Worm (Caenorhabditis elegans) whole organism, L4 larva: ENCODE results near the gene F45F2.9.
A peak's percentile ranks its signal among the peaks of the same experiment; 100 is the strongest.

Experiments used
- D1046.2 ChIP-seq: fragments of 200-800 bp; sonication (Bioruptor generic); IDR thresholded peaks from 2 replicates; pipeline ENCODE4 v1.3.6; 2022; ENCODE audit warnings: missing genetic modification characterization, missing compliant biosample characterization
- F10B5.3 ChIP-seq: sonication (generic microtip); optimal IDR thresholded peaks from 2 replicates; lab custom pipeline; 2016; ENCODE audit warnings: mild to moderate bottlenecking, missing genetic modification characterization, missing compliant biosample characterization
- F26F4.8 ChIP-seq: fragments of 200-800 bp; sonication (Bioruptor generic); conservative IDR thresholded peaks from 2 replicates; pipeline ENCODE4 v1.3.6; 2022; ENCODE audit warnings: missing genetic modification characterization, missing compliant biosample characterization
- F37D6.2 ChIP-seq: sonication (generic microtip); optimal IDR thresholded peaks from 2 replicates; lab custom pipeline; 2016; ENCODE audit warnings: mild to moderate bottlenecking, missing genetic modification characterization, missing compliant biosample characterization
- R02D3.7 ChIP-seq: fragments of 150-350 bp; sonication (generic microtip); optimal IDR thresholded peaks from 3 replicates; lab custom pipeline; 2014; ENCODE audit warnings: missing biosample characterization, missing genetic modification characterization
- T26A8.4 ChIP-seq: fragments of 200-800 bp; sonication (Bioruptor generic); IDR thresholded peaks from 2 replicates; pipeline ENCODE4 v1.3.6; 2022; ENCODE audit warnings: missing genetic modification characterization, missing compliant biosample characterization
- Y5F2A.4 ChIP-seq: fragments of 200-800 bp; sonication (Bioruptor generic); optimal IDR thresholded peaks from 2 replicates; lab custom pipeline; 2018; ENCODE audit warnings: mild to moderate bottlenecking, missing genetic modification characterization, missing compliant biosample characterization
- arid-1 ChIP-seq: fragments of 200-800 bp; sonication (Bioruptor generic); conservative IDR thresholded peaks from 2 replicates; pipeline ENCODE4 v1.3.6; 2022; ENCODE audit warnings: missing genetic modification reagents, missing genetic modification characterization, missing compliant biosample characterization
- ceh-20 ChIP-seq: fragments of 200-800 bp; sonication (Bioruptor generic); IDR thresholded peaks from 2 replicates; pipeline ENCODE4 v1.3.6; 2022; ENCODE audit warnings: missing genetic modification reagents, missing genetic modification characterization, missing compliant biosample characterization
- ceh-28 ChIP-seq: fragments of 150-350 bp; optimal IDR thresholded peaks from 2 replicates; lab custom pipeline; 2014; ENCODE audit warnings: missing biosample characterization, missing genetic modification reagents, missing genetic modification characterization
- ces-1 ChIP-seq: fragments of 150-350 bp; sonication (generic microtip); optimal IDR thresholded peaks from 4 replicates; lab custom pipeline; 2014; ENCODE audit warnings: missing biosample characterization, missing genetic modification reagents, missing genetic modification characterization
- daf-19 ChIP-seq: fragments of 200-800 bp; sonication (Bioruptor generic); conservative IDR thresholded peaks from 2 replicates; pipeline ENCODE4 v1.3.6; 2022; ENCODE audit warnings: missing genetic modification characterization, missing compliant biosample characterization
- dmd-6 ChIP-seq: fragments of 200-800 bp; sonication (Bioruptor generic); IDR thresholded peaks from 2 replicates; pipeline ENCODE4 v1.3.6; 2022; ENCODE audit warnings: missing genetic modification reagents, missing genetic modification characterization, missing compliant biosample characterization
- dmd-8 ChIP-seq: fragments of 200-800 bp; sonication (Bioruptor generic); IDR thresholded peaks from 2 replicates; pipeline ENCODE4 v1.3.6; 2022; ENCODE audit warnings: missing genetic modification characterization, missing compliant biosample characterization
- dve-1 ChIP-seq: sonication (generic microtip); optimal IDR thresholded peaks from 2 replicates; lab custom pipeline; 2017; ENCODE audit warnings: antibody characterized with exemption, mild to moderate bottlenecking, missing genetic modification characterization, missing compliant biosample characterization; ENCODE audit not compliant: insufficient read depth
- egl-43 ChIP-seq: fragments of 200-800 bp; sonication (Bioruptor generic); IDR thresholded peaks from 2 replicates; pipeline ENCODE4 v1.3.6; 2022; ENCODE audit warnings: missing genetic modification reagents, missing genetic modification characterization, missing compliant biosample characterization
- hmg-1.1 ChIP-seq: fragments of 200-800 bp; sonication (Bioruptor generic); IDR thresholded peaks from 2 replicates; pipeline ENCODE4 v1.3.6; 2022; ENCODE audit warnings: missing genetic modification reagents, missing genetic modification characterization, missing compliant biosample characterization
- lim-7 ChIP-seq: fragments of 200-800 bp; sonication (Bioruptor generic); IDR thresholded peaks from 2 replicates; pipeline ENCODE4 v1.3.6; 2022; ENCODE audit warnings: missing genetic modification characterization, missing compliant biosample characterization
- lin-38 ChIP-seq: fragments of 200-800 bp; sonication (Bioruptor generic); IDR thresholded peaks from 2 replicates; pipeline ENCODE4 v1.3.6; 2022; ENCODE audit warnings: missing genetic modification reagents, missing genetic modification characterization, missing compliant biosample characterization
- lin-39 ChIP-seq: fragments of 150-350 bp; optimal IDR thresholded peaks from 2 replicates; lab custom pipeline; 2014; ENCODE audit warnings: missing biosample characterization, missing genetic modification reagents, missing genetic modification characterization
- madf-5 ChIP-seq, 2 experiments: fragments of 200-800 bp; sonication (Bioruptor generic); IDR thresholded peaks; 2 replicates each; pipeline ENCODE4 v1.3.6; 2022; ENCODE audit warnings: missing compliant biosample characterization in 2 of 2, missing genetic modification characterization in 2 of 2
- madf-9 ChIP-seq: fragments of 200-800 bp; sonication (Bioruptor generic); conservative IDR thresholded peaks from 2 replicates; pipeline ENCODE4 v1.3.6; 2022; ENCODE audit warnings: missing genetic modification reagents, missing genetic modification characterization, missing compliant biosample characterization
- mdt-29 ChIP-seq: fragments of 200-800 bp; sonication (Bioruptor generic); IDR thresholded peaks from 2 replicates; pipeline ENCODE4 v1.3.6; 2022; ENCODE audit warnings: missing genetic modification reagents, missing genetic modification characterization, missing compliant biosample characterization
- mes-2 ChIP-seq: sonication (generic microtip); optimal IDR thresholded peaks from 2 replicates; lab custom pipeline; 2016; ENCODE audit warnings: missing genotype, mild to moderate bottlenecking, missing genetic modification characterization, missing compliant biosample characterization; ENCODE audit not compliant: poor library complexity, severe bottlenecking
- nhr-102 ChIP-seq: sonication (generic microtip); optimal IDR thresholded peaks from 2 replicates; lab custom pipeline; 2016; ENCODE audit warnings: mild to moderate bottlenecking, missing genetic modification characterization, moderate library complexity, missing compliant biosample characterization
- nhr-111 ChIP-seq: fragments of 200-800 bp; sonication (Bioruptor generic); optimal IDR thresholded peaks from 2 replicates; lab custom pipeline; 2018; ENCODE audit warnings: mild to moderate bottlenecking, missing genetic modification characterization, missing compliant biosample characterization
- nhr-41 ChIP-seq: fragments of 200-800 bp; sonication (Bioruptor generic); IDR thresholded peaks from 2 replicates; pipeline ENCODE4 v1.3.6; 2022; ENCODE audit warnings: missing genetic modification reagents, missing genetic modification characterization, missing compliant biosample characterization
- nhr-48 ChIP-seq: sonication (generic microtip); optimal IDR thresholded peaks from 2 replicates; lab custom pipeline; 2016; ENCODE audit warnings: mild to moderate bottlenecking, missing genetic modification characterization, missing compliant biosample characterization
- pha-4 ChIP-seq, 2 experiments: fragments of 150-350 bp in 1 of 2; fragments of 200-800 bp in 1 of 2; sonication (Bioruptor generic) in 1 of 2; IDR thresholded peaks in 1 of 2; optimal IDR thresholded peaks in 1 of 2; 2 replicates each; pipeline versions ENCODE4 v1.3.6 to Lab custom; 2014 to 2022; ENCODE audit warnings: missing genetic modification characterization in 2 of 2, missing genetic modification reagents in 2 of 2, missing biosample characterization in 1 of 2, missing compliant biosample characterization in 1 of 2
- set-16 ChIP-seq: fragments of 200-800 bp; sonication (Bioruptor generic); IDR thresholded peaks from 2 replicates; pipeline ENCODE4 v1.3.6; 2022; ENCODE audit warnings: missing genetic modification reagents, missing genetic modification characterization, missing compliant biosample characterization
- snpc-1.2 ChIP-seq: fragments of 200-800 bp; sonication (Bioruptor generic); IDR thresholded peaks from 2 replicates; pipeline ENCODE4 v1.3.6; 2022; ENCODE audit warnings: missing genetic modification reagents, missing genetic modification characterization, missing compliant biosample characterization
- tag-97 ChIP-seq: fragments of 200-800 bp; sonication (Bioruptor generic); IDR thresholded peaks from 2 replicates; pipeline ENCODE4 v1.3.6; 2022; ENCODE audit warnings: missing genetic modification characterization, missing compliant biosample characterization
- unc-62 ChIP-seq, 3 experiments: fragments of 150-350 bp in 1 of 3; sonication (generic microtip); optimal IDR thresholded peaks in 2 of 3; peaks in 1 of 3; 1 replicate in 1 of 3; 2 replicates in 2 of 3; lab custom pipeline; 2014 to 2017; ENCODE audit warnings: missing biosample characterization in 3 of 3, missing genetic modification characterization in 3 of 3, missing genetic modification reagents in 3 of 3, missing genotype in 1 of 3
- vab-7 ChIP-seq: fragments of 200-800 bp; sonication (Bioruptor generic); IDR thresholded peaks from 2 replicates; pipeline ENCODE4 v1.3.6; 2022; ENCODE audit warnings: missing genetic modification reagents, missing genetic modification characterization, missing compliant biosample characterization
- zip-11 ChIP-seq: fragments of 200-800 bp; sonication (Bioruptor generic); IDR thresholded peaks from 2 replicates; pipeline ENCODE4 v1.3.6; 2022; ENCODE audit warnings: missing genetic modification characterization, missing compliant biosample characterization
- zip-2 ChIP-seq: fragments of 150-350 bp; optimal IDR thresholded peaks from 2 replicates; lab custom pipeline; 2014; ENCODE audit warnings: missing biosample characterization, missing genetic modification characterization
- ztf-11 ChIP-seq: fragments of 150-350 bp; optimal IDR thresholded peaks from 2 replicates; lab custom pipeline; 2014; ENCODE audit warnings: missing biosample characterization, missing genetic modification characterization
- ztf-7 ChIP-seq: fragments of 150-350 bp; optimal IDR thresholded peaks from 2 replicates; lab custom pipeline; 2014; ENCODE audit warnings: missing biosample characterization, missing genetic modification characterization

Gene F45F2.9

ce11 chrV:8495965-8496364 is 17.3 kb downstream of the F45F2.9 start (continued):
- TF ChIP-seq madf-5 (GFP tag; IDR thresholded peaks at IDR 0.05; lab: Robert Waterston, UW) = no peak
- no peak for TF ChIP-seq zip-11
- 0 out of 2 replicates have a peak, but pooled peaks have one; percentile 45 for TF ChIP-seq hmg-1.1
- TF ChIP-seq zip-2 (tag; lab: Kevin White, UChicago) = no peak
- no peak for TF ChIP-seq T26A8.4 (GFP tag; lab: Robert Waterston, UW)
- TF ChIP-seq Y5F2A.4 (GFP tag; lab: Kevin White, UChicago) = no peak
- no peak for TF ChIP-seq ztf-7
- TF ChIP-seq ces-1 = no peak
- no peak for TF ChIP-seq tag-97
- no peak for TF ChIP-seq set-16
- TF ChIP-seq ceh-28 (tag; lab: Kevin White, UChicago) = no peak
- TF ChIP-seq nhr-102 (tag; lab: Kevin White, UChicago) = no peak

- TF ChIP-seq egl-43 = peak; percentile 63; the same call in 1 of the 2 replicates
- peak; percentile 34; the same call in 1 of the 2 replicates for TF ChIP-seq pha-4 (GFP tag; IDR thresholded peaks at IDR 0.05; lab: Robert Waterston, UW)
- no peak for TF ChIP-seq pha-4 (tag; optimal IDR thresholded peaks at IDR 0.05; lab: Kevin White, UChicago)
- peak; percentile 48 for TF ChIP-seq lin-38 (GFP tag; lab: Robert Waterston, UW)
- TF ChIP-seq ceh-28 (tag; lab: Kevin White, UChicago) = no peak
- TF ChIP-seq nhr-41 (GFP tag; lab: Robert Waterston, UW) = 0 out of 2 replicates have a peak, but pooled peaks have one; percentile 45
- peak; percentile 20; the same call in 1 of the 2 replicates for TF ChIP-seq mdt-29
- TF ChIP-seq madf-5 (GFP tag; IDR thresholded peaks at IDR 0.05; lab: Robert Waterston, UW) = peak in 1 of 2 experiments; percentile 28; a peak in 1 of 4 replicates
- 0 out of 2 replicates have a peak, but pooled peaks have one; percentile 28 for TF ChIP-seq arid-1
- 0 out of 2 replicates have a peak, but pooled peaks have one; percentile 57 for TF ChIP-seq daf-19
- no peak for TF ChIP-seq dmd-6 (GFP tag; lab: Robert Waterston, UW)
- TF ChIP-seq R02D3.7 (tag; lab: Kevin White, UChicago) = no peak
- TF ChIP-seq nhr-48 (tag; lab: Kevin White, UChicago) = no peak
- TF ChIP-seq snpc-1.2 (GFP tag; lab: Robert Waterston, UW) = peak; percentile 35; the same call in 1 of the 2 replicates
- 0 out of 2 replicates have a peak, but pooled peaks have one; percentile 58 for TF ChIP-seq dmd-8 (GFP tag; lab: Robert Waterston, UW)
- no peak for TF ChIP-seq F37D6.2 (tag; lab: Kevin White, UChicago)
- TF ChIP-seq ztf-7 = no peak
- no peak for TF ChIP-seq mes-2 (tag; lab: Kevin White, UChicago)
- TF ChIP-seq ceh-20 = no peak
- no peak for TF ChIP-seq madf-9
- peak; percentile 75 for TF ChIP-seq lim-7 (GFP tag; lab: Robert Waterston, UW)
- no peak for TF ChIP-seq lin-39 (tag; lab: Kevin White, UChicago)
- TF ChIP-seq dve-1 = no peak
- TF ChIP-seq D1046.2 (GFP tag; lab: Robert Waterston, UW) = 0 out of 2 replicates have a peak, but pooled peaks have one; percentile 55
- peak; percentile 64 for TF ChIP-seq vab-7 (GFP tag; lab: Robert Waterston, UW)
- TF ChIP-seq nhr-111 (GFP tag; lab: Kevin White, UChicago) = no peak
- TF ChIP-seq ztf-11 (tag; lab: Kevin White, UChicago) = no peak
- TF ChIP-seq F26F4.8 (GFP tag; lab: Robert Waterston, UW) = peak; percentile 72; the same call in 1 of the 2 replicates
Observed at ce11 chrV:8495106-8495505, 18.2 kb downstream of the F45F2.9 start.

- TF ChIP-seq snpc-1.2 (GFP tag; lab: Robert Waterston, UW) = no peak
- no peak for TF ChIP-seq F10B5.3 (tag; lab: Kevin White, UChicago)
- peak in 1 of 2 experiments; percentile 77 for TF ChIP-seq unc-62 (GFP tag; optimal IDR thresholded peaks at IDR 0.05 in 1 of 2; lab: Kevin White, UChicago)
- no peak for TF ChIP-seq unc-62 (tag; optimal IDR thresholded peaks at IDR 0.05; lab: Kevin White, UChicago)
Observed at ce11 chrV:8494260-8494939, 18.9 kb downstream of the F45F2.9 start, which contains the start of gene pxn-1. Gene pxn-1, plus strand, starts transcription at chrV:8494889.
